Fruit fly (Drosophila melanogaster) whole organism, embryonic: ENCODE measurements around the gene CG13085.

Experiments
- Awh ChIP-seq: fragments of 200-800 bp; sonication (Bioruptor generic); IDR thresholded peaks from 2 replicates; pipeline ENCODE4, ENCODE4 v1.3.6; 2022; ENCODE audit warnings: missing biosample characterization, missing genetic modification characterization
- CG10366 ChIP-seq: fragments of 200-800 bp; sonication (Bioruptor generic); IDR thresholded peaks from 2 replicates; pipeline ENCODE4 v1.3.6; 2022; ENCODE audit warnings: missing biosample characterization, missing genetic modification characterization
- CG10979 ChIP-seq: fragments of 200-800 bp; sonication (Bioruptor generic); optimal IDR thresholded peaks from 2 replicates; lab custom pipeline; 2018; ENCODE audit warnings: missing biosample characterization, mild to moderate bottlenecking, missing genetic modification characterization, moderate library complexity
- CG12071 ChIP-seq: fragments of 200-800 bp; sonication (Bioruptor generic); optimal IDR thresholded peaks from 3 replicates; lab custom pipeline; 2018; ENCODE audit warnings: missing biosample characterization, mild to moderate bottlenecking, missing genetic modification characterization
- CG12219 ChIP-seq: fragments of 200-800 bp; sonication (Bioruptor generic); optimal IDR thresholded peaks from 3 replicates; lab custom pipeline; 2018; ENCODE audit warnings: missing biosample characterization, mild to moderate bottlenecking, missing genetic modification characterization
- CG12299 ChIP-seq: fragments of 200-800 bp; sonication (Bioruptor generic); optimal IDR thresholded peaks from 2 replicates; lab custom pipeline; 2018; ENCODE audit warnings: missing biosample characterization, mild to moderate bottlenecking, missing genetic modification characterization
- CG12769 ChIP-seq: fragments of 200-800 bp; sonication (Bioruptor generic); optimal IDR thresholded peaks from 2 replicates; lab custom pipeline; 2019; ENCODE audit warnings: missing biosample characterization, mild to moderate bottlenecking, missing genetic modification characterization, moderate library complexity
- CG13624 ChIP-seq: fragments of 200-800 bp; sonication (Bioruptor generic); optimal IDR thresholded peaks from 2 replicates; lab custom pipeline; 2016; ENCODE audit warnings: missing biosample characterization, missing genetic modification characterization
- CG15696 ChIP-seq: fragments of 200-800 bp; sonication (Bioruptor generic); optimal IDR thresholded peaks from 2 replicates; lab custom pipeline; 2019; ENCODE audit warnings: missing biosample characterization, mild to moderate bottlenecking, missing genetic modification characterization, moderate library complexity
- CG1603 ChIP-seq: fragments of 200-800 bp; sonication (Bioruptor generic); optimal IDR thresholded peaks from 2 replicates; lab custom pipeline; 2019; ENCODE audit warnings: missing biosample characterization, mild to moderate bottlenecking, missing genetic modification characterization, moderate library complexity
- CG17568 ChIP-seq: fragments of 200-800 bp; sonication (Bioruptor generic); optimal IDR thresholded peaks from 2 replicates; lab custom pipeline; 2018; ENCODE audit warnings: missing biosample characterization, mild to moderate bottlenecking, missing genetic modification characterization, moderate library complexity
- CG4730 ChIP-seq: fragments of 200-800 bp; sonication (Bioruptor generic); IDR thresholded peaks from 2 replicates; pipeline ENCODE4 v1.3.6; 2022; ENCODE audit warnings: missing biosample characterization, missing genetic modification characterization
- CG4854 ChIP-seq: fragments of 200-800 bp; sonication (Bioruptor generic); optimal IDR thresholded peaks from 2 replicates; lab custom pipeline; 2016; ENCODE audit warnings: missing biosample characterization, missing genetic modification characterization, inconsistent platforms
- CG6854 ChIP-seq: fragments of 200-800 bp; sonication (Bioruptor generic); optimal IDR thresholded peaks from 3 replicates; lab custom pipeline; 2017; ENCODE audit warnings: missing biosample characterization, mild to moderate bottlenecking, missing genetic modification characterization
- CG7271 ChIP-seq: fragments of 200-800 bp; sonication (Bioruptor generic); optimal IDR thresholded peaks from 2 replicates; lab custom pipeline; 2018; ENCODE audit warnings: missing biosample characterization, mild to moderate bottlenecking, missing genetic modification characterization, moderate library complexity
- CG7745 ChIP-seq: fragments of 200-800 bp; sonication (Bioruptor generic); optimal IDR thresholded peaks from 2 replicates; lab custom pipeline; 2018; ENCODE audit warnings: missing biosample characterization, mild to moderate bottlenecking, missing genetic modification characterization, moderate library complexity
- CG7928 ChIP-seq: fragments of 200-800 bp; sonication (Bioruptor generic); optimal IDR thresholded peaks from 2 replicates; lab custom pipeline; 2017; ENCODE audit warnings: missing biosample characterization, mild to moderate bottlenecking, missing genetic modification characterization
- CG8281 ChIP-seq: fragments of 200-800 bp; sonication (Bioruptor generic); optimal IDR thresholded peaks from 2 replicates; lab custom pipeline; 2018; ENCODE audit warnings: missing biosample characterization, mild to moderate bottlenecking, missing genetic modification characterization, moderate library complexity
- CTCF ChIP-seq: fragments of 200-800 bp; sonication (Bioruptor generic); optimal IDR thresholded peaks from 2 replicates; lab custom pipeline; 2017; ENCODE audit warnings: missing biosample characterization, mild to moderate bottlenecking, missing genetic modification characterization, moderate library complexity
- H15 ChIP-seq: fragments of 200-800 bp; sonication (Bioruptor generic); IDR thresholded peaks from 3 replicates; pipeline ENCODE4 v1.3.6; 2022; ENCODE audit warnings: missing biosample characterization, missing genetic modification characterization
- H2.0 ChIP-seq: fragments of 200-800 bp; sonication (Bioruptor generic); IDR thresholded peaks from 2 replicates; pipeline ENCODE4 v1.3.6; 2022; ENCODE audit warnings: missing biosample characterization, missing genetic modification characterization
- HLH54F ChIP-seq: fragments of 200-800 bp; sonication (Bioruptor generic); optimal IDR thresholded peaks from 3 replicates; lab custom pipeline; 2016; ENCODE audit warnings: missing biosample characterization, missing genetic modification characterization
- HmgZ ChIP-seq: fragments of 200-800 bp; sonication (Bioruptor generic); optimal IDR thresholded peaks from 2 replicates; lab custom pipeline; 2018; ENCODE audit warnings: missing biosample characterization, mild to moderate bottlenecking, missing genetic modification characterization
- Mes4 ChIP-seq: fragments of 200-800 bp; sonication (Bioruptor generic); optimal IDR thresholded peaks from 2 replicates; lab custom pipeline; 2016; ENCODE audit warnings: missing biosample characterization, missing genetic modification characterization
- Nf-YB ChIP-seq: fragments of 200-800 bp; sonication (Bioruptor generic); optimal IDR thresholded peaks from 3 replicates; lab custom pipeline; 2019; ENCODE audit warnings: missing biosample characterization, mild to moderate bottlenecking, missing genetic modification characterization, moderate library complexity
- Optix ChIP-seq: fragments of 200-800 bp; sonication (Bioruptor generic); IDR thresholded peaks from 3 replicates; pipeline ENCODE4 v1.3.6; 2022; ENCODE audit warnings: missing biosample characterization, missing genetic modification characterization
- Sin3A ChIP-seq: fragments of >200 bp; optimal IDR thresholded peaks from 2 replicates; lab custom pipeline; 2018
- Sry-δ ChIP-seq: fragments of 200-800 bp; sonication (Bioruptor generic); optimal IDR thresholded peaks from 2 replicates; lab custom pipeline; 2016; ENCODE audit warnings: missing biosample characterization, missing genetic modification characterization
- TFAM ChIP-seq: fragments of 200-800 bp; sonication (Bioruptor generic); optimal IDR thresholded peaks from 2 replicates; lab custom pipeline; 2017; ENCODE audit warnings: missing biosample characterization, missing genetic modification characterization, inconsistent platforms
- crol ChIP-seq: fragments of 200-800 bp; sonication (Bioruptor generic); IDR thresholded peaks from 2 replicates; pipeline ENCODE4 v1.3.6; 2022; ENCODE audit warnings: missing biosample characterization, missing genetic modification characterization
- crp ChIP-seq, 2 experiments: fragments of 200-800 bp; sonication (Bioruptor generic); optimal IDR thresholded peaks; 2 replicates in 1 of 2; 3 replicates in 1 of 2; lab custom pipeline; 2017; ENCODE audit warnings: missing biosample characterization in 2 of 2, missing genetic modification characterization in 2 of 2, mild to moderate bottlenecking in 1 of 2, moderate library complexity in 1 of 2
- dmrt99B ChIP-seq: fragments of 200-800 bp; sonication (Bioruptor generic); optimal IDR thresholded peaks from 2 replicates; lab custom pipeline; 2018; ENCODE audit warnings: missing biosample characterization, mild to moderate bottlenecking, missing genetic modification characterization, moderate library complexity
- ems ChIP-seq: fragments of 200-800 bp; sonication (Bioruptor generic); optimal IDR thresholded peaks from 3 replicates; lab custom pipeline; 2016; ENCODE audit warnings: missing biosample characterization, missing genetic modification characterization
- gro ChIP-seq: fragments of 200-800 bp; sonication (Bioruptor generic); optimal IDR thresholded peaks from 2 replicates; lab custom pipeline; 2016; ENCODE audit warnings: missing biosample characterization, missing genetic modification characterization
- hbn ChIP-seq: fragments of 200-800 bp; sonication (Bioruptor generic); IDR thresholded peaks from 2 replicates; pipeline ENCODE4 v1.3.6; 2022; ENCODE audit warnings: missing biosample characterization, missing genetic modification characterization; ENCODE audit not compliant: partially characterized antibody
- jigr1 ChIP-seq: fragments of 200-800 bp; sonication (Bioruptor generic); IDR thresholded peaks from 3 replicates; pipeline ENCODE4 v1.3.6; 2022; ENCODE audit warnings: missing biosample characterization, missing genetic modification characterization
- kay ChIP-seq: fragments of 200-800 bp; sonication (Bioruptor generic); optimal IDR thresholded peaks from 2 replicates; lab custom pipeline; 2016; ENCODE audit warnings: missing biosample characterization, missing genetic modification characterization
- klu ChIP-seq: fragments of 200-800 bp; sonication (Bioruptor generic); IDR thresholded peaks from 2 replicates; pipeline ENCODE4 v1.3.6; 2022; ENCODE audit warnings: missing biosample characterization, missing genetic modification characterization
- kni ChIP-seq: fragments of 200-800 bp; sonication (Bioruptor generic); optimal IDR thresholded peaks from 3 replicates; lab custom pipeline; 2017; ENCODE audit warnings: mild to moderate bottlenecking, missing biosample characterization, missing genetic modification reagents, missing genetic modification characterization
- lola ChIP-seq, 3 experiments: fragments of >200 bp in 2 of 3; fragments of 200-800 bp in 1 of 3; sonication (Bioruptor generic) in 1 of 3; optimal IDR thresholded peaks; 2 replicates each; lab custom pipeline; 2017 to 2019; ENCODE audit warnings: missing biosample characterization in 3 of 3, missing genetic modification characterization in 3 of 3, mild to moderate bottlenecking in 1 of 3, moderate library complexity in 1 of 3
- luna ChIP-seq: fragments of 200-800 bp; sonication (Bioruptor generic); optimal IDR thresholded peaks from 2 replicates; lab custom pipeline; 2016; ENCODE audit warnings: missing biosample characterization, missing genetic modification characterization
- mld ChIP-seq: fragments of 200-800 bp; sonication (Bioruptor generic); IDR thresholded peaks from 3 replicates; pipeline ENCODE4 v1.3.6; 2022; ENCODE audit warnings: missing biosample characterization, missing genetic modification characterization; ENCODE audit not compliant: partially characterized antibody
- oc ChIP-seq: fragments of 200-800 bp; sonication (Bioruptor generic); optimal IDR thresholded peaks from 2 replicates; lab custom pipeline; 2018; ENCODE audit warnings: missing biosample characterization, mild to moderate bottlenecking, missing genetic modification characterization, moderate library complexity
- peb ChIP-seq: fragments of 200-800 bp; sonication (Bioruptor generic); IDR thresholded peaks from 2 replicates; pipeline ENCODE4 v1.3.6; 2022; ENCODE audit warnings: missing biosample characterization, missing genetic modification characterization
- rib ChIP-seq: fragments of 200-800 bp; sonication (Bioruptor generic); IDR thresholded peaks from 2 replicates; pipeline ENCODE4 v1.3.6; 2022; ENCODE audit warnings: missing biosample characterization, missing genetic modification characterization
- run ChIP-seq: fragments of 200-800 bp; sonication (Bioruptor generic); optimal IDR thresholded peaks from 3 replicates; lab custom pipeline; 2018; ENCODE audit warnings: missing biosample characterization, mild to moderate bottlenecking, missing genetic modification characterization
- sob ChIP-seq: fragments of 200-800 bp; sonication (Bioruptor generic); IDR thresholded peaks from 2 replicates; pipeline ENCODE4 v1.3.6; 2022; ENCODE audit warnings: missing biosample characterization, missing genetic modification characterization
- tx ChIP-seq: fragments of 200-800 bp; sonication (Bioruptor generic); optimal IDR thresholded peaks from 2 replicates; lab custom pipeline; 2016; ENCODE audit warnings: missing biosample characterization, missing genetic modification characterization
- unpg ChIP-seq: fragments of 200-800 bp; sonication (Bioruptor generic); optimal IDR thresholded peaks from 3 replicates; lab custom pipeline; 2018; ENCODE audit warnings: missing biosample characterization, mild to moderate bottlenecking, missing genetic modification characterization, moderate library complexity
- vnd ChIP-seq: fragments of 200-800 bp; sonication (Bioruptor generic); IDR thresholded peaks from 3 replicates; pipeline ENCODE4 v1.3.6; 2022; ENCODE audit warnings: missing biosample characterization, missing genetic modification characterization; ENCODE audit not compliant: partially characterized antibody

CG13085 gene

DNA sequence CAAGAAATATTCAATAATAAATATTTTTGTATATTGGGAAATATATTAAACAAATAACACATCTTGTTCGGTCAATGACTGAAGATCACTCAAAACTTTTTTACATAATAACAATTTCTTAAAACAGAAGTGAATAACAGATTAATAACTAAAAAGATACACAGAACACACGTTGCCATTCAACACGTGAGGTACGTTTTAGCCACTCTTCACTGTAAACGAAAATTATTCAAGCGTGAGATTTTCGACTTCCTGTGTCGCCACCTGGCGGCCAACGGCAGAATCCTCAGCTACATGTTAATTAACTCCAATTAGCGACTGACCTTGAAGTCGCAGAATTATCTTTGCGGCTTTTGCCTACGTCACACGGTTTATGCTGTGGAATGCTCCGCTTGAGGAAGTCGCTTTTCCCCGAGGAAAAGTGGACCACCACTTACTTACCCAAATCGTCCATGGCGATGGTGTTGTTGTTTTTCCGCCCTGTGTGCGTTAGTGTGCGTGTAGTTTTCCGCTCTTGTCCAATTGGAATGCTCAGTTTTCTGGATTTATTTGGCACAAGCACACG is 2.0 kb downstream of the CG13085 start (continued):
- TF ChIP-seq lola (GFP tag; optimal IDR thresholded peaks at IDR 0.05; lab: Kevin White, UChicago), result peak in 1 of 3 experiments; percentile 62
- 0 out of 3 replicates have a peak, but pooled peaks have one; percentile 7 for TF ChIP-seq Optix (GFP tag; lab: Robert Waterston, UW)
- TF ChIP-seq kay (GFP tag; lab: Kevin White, UChicago), result no peak
- peak; percentile 47 for TF ChIP-seq CG12219 (GFP tag; lab: Kevin White, UChicago)
- TF ChIP-seq CG1603 (tag; lab: Kevin White, UChicago), result peak; percentile 59
- peak; percentile 59 for TF ChIP-seq CG17568 (GFP tag; lab: Kevin White, UChicago)
- peak; percentile 7 for TF ChIP-seq CG6854 (GFP tag; lab: Kevin White, UChicago)
- TF ChIP-seq HmgZ (tag; lab: Kevin White, UChicago), result no peak
- peak; percentile 27 for TF ChIP-seq gro (GFP tag; lab: Kevin White, UChicago)
- TF ChIP-seq CG15696 (tag; lab: Kevin White, UChicago), result peak; percentile 60
- TF ChIP-seq CG13624, result peak; percentile 64
- no peak for TF ChIP-seq ems (GFP tag; lab: Kevin White, UChicago)
- TF ChIP-seq Sry-δ (GFP tag; lab: Kevin White, UChicago), result no peak
- TF ChIP-seq H2.0 (GFP tag; lab: Robert Waterston, UW), result peak; percentile 71
- TF ChIP-seq CG7271 (tag; lab: Kevin White, UChicago), result no peak
- TF ChIP-seq mld (GFP tag; lab: Robert Waterston, UW), result no peak
- peak; percentile 13 for TF ChIP-seq HLH54F
- TF ChIP-seq CG12071, result peak; percentile 43
- no peak for TF ChIP-seq vnd (GFP tag; lab: Robert Waterston, UW)
- no peak for TF ChIP-seq hbn
- TF ChIP-seq jigr1, result no peak
- peak; percentile 86 for TF ChIP-seq kni (GFP tag; lab: Kevin White, UChicago)
- TF ChIP-seq CG7745 (tag; lab: Kevin White, UChicago), result peak; percentile 95
- TF ChIP-seq crol (GFP tag; lab: Robert Waterston, UW), result no peak
- no peak for TF ChIP-seq crp (GFP tag; optimal IDR thresholded peaks at IDR 0.05; lab: Kevin White, UChicago)
- peak; percentile 75 for TF ChIP-seq CG10979
- peak; percentile 38; the same call in 1 of the 3 replicates for TF ChIP-seq H15
- peak; percentile 36; the same call in 1 of the 2 replicates for TF ChIP-seq peb (GFP tag; lab: Robert Waterston, UW)
- peak; percentile 6 for TF ChIP-seq run (tag; lab: Kevin White, UChicago)
- TF ChIP-seq CTCF, result peak; percentile 93
- peak; percentile 2 for TF ChIP-seq TFAM (GFP tag; lab: Kevin White, UChicago)
- TF ChIP-seq Awh (GFP tag; lab: Robert Waterston, UW), result peak; percentile 81
- peak; percentile 65; the same call in 1 of the 2 replicates for TF ChIP-seq klu (GFP tag; lab: Robert Waterston, UW)
- TF ChIP-seq CG4730 (GFP tag; lab: Robert Waterston, UW), result peak; percentile 55
- TF ChIP-seq CG12769 (tag; lab: Kevin White, UChicago), result peak; percentile 64
- peak; percentile 10 for TF ChIP-seq Mes4
- TF ChIP-seq CG8281, result peak; percentile 26
- no peak; the same call in 1 of the 2 replicates for TF ChIP-seq rib
- peak; percentile 53 for TF ChIP-seq CG10366 (GFP tag; lab: Robert Waterston, UW)
- TF ChIP-seq Nf-YB, result no peak
- TF ChIP-seq oc (tag; lab: Kevin White, UChicago), result peak; percentile 33
- TF ChIP-seq tx (GFP tag; lab: Kevin White, UChicago), result no peak
- TF ChIP-seq CG12299, result no peak
- peak; percentile 65 for TF ChIP-seq sob (GFP tag; lab: Robert Waterston, UW)
- no peak for TF ChIP-seq Sin3A (lab: Kevin White, UChicago)
- no peak for TF ChIP-seq luna (GFP tag; lab: Kevin White, UChicago)
- no peak for TF ChIP-seq CG7928 (GFP tag; lab: Kevin White, UChicago)
- TF ChIP-seq CG4854 (GFP tag; lab: Kevin White, UChicago), result peak; percentile 45
- TF ChIP-seq unpg (GFP tag; lab: Kevin White, UChicago), result peak; percentile 78
- TF ChIP-seq dmrt99B (tag; lab: Kevin White, UChicago), result peak; percentile 78
